Fruit fly (Drosophila melanogaster) whole organism, pupa: ENCODE results near the gene Dap160.

Source experiments
- CG13204 ChIP-seq: fragments of 200-800 bp; sonication (Bioruptor generic); optimal IDR thresholded peaks from 2 replicates; lab custom pipeline; 2018; ENCODE audit warnings: missing biosample characterization, mild to moderate bottlenecking, missing genetic modification characterization, moderate library complexity
- CG15710 ChIP-seq: fragments of 200-800 bp; sonication (Bioruptor generic); optimal IDR thresholded peaks from 2 replicates; lab custom pipeline; 2018; ENCODE audit warnings: missing biosample characterization, mild to moderate bottlenecking, missing genetic modification characterization, moderate library complexity
- CG9948 ChIP-seq: fragments of 200-800 bp; sonication (Bioruptor generic); optimal IDR thresholded peaks from 2 replicates; lab custom pipeline; 2018; ENCODE audit warnings: missing biosample characterization, mild to moderate bottlenecking, missing genetic modification characterization, moderate library complexity
- EcR ChIP-seq: fragments of 200-800 bp; sonication (Bioruptor generic); optimal IDR thresholded peaks from 3 replicates; lab custom pipeline; 2019; ENCODE audit warnings: missing biosample characterization, missing genetic modification characterization, mild to moderate bottlenecking, moderate library complexity, missing genetic modification reagents
- Pif1A ChIP-seq: fragments of 200-800 bp; sonication (Bioruptor generic); optimal IDR thresholded peaks from 3 replicates; lab custom pipeline; 2016; ENCODE audit warnings: missing biosample characterization, missing genetic modification characterization

DNA sequence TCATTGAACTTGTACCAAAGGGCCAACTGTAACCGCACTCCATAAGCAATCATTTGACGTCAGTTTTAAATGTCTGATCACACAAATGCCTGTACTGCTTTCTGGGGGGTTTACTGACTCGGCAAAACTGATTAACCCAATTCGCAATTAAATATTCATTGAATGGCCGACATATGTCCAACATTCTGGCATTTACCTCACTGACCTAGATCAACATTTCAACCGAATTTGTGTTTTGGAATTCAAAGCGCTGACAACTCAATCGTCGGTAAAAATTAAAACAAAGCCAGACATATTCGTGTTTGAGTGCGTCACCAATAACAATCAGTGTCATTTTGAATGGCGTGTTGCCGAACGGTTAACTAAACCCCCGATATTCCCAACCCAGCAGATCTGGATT, 26.5 kb downstream of the Dap160 start:
- TF ChIP-seq Pif1A (GFP tag; lab: Kevin White, UChicago) (no peak), EcR (GFP tag; lab: Kevin White, UChicago) (no peak), CG13204 (GFP tag; lab: Kevin White, UChicago) (no peak), CG15710 (tag; lab: Kevin White, UChicago) (no peak), CG9948 (tag; lab: Kevin White, UChicago) (no peak)
